Worm (Caenorhabditis elegans): ENCODE measurements around the gene srx-17.
A peak's percentile ranks its signal among the peaks of the same experiment; 100 is the strongest.

Gene srx-17

DNA sequence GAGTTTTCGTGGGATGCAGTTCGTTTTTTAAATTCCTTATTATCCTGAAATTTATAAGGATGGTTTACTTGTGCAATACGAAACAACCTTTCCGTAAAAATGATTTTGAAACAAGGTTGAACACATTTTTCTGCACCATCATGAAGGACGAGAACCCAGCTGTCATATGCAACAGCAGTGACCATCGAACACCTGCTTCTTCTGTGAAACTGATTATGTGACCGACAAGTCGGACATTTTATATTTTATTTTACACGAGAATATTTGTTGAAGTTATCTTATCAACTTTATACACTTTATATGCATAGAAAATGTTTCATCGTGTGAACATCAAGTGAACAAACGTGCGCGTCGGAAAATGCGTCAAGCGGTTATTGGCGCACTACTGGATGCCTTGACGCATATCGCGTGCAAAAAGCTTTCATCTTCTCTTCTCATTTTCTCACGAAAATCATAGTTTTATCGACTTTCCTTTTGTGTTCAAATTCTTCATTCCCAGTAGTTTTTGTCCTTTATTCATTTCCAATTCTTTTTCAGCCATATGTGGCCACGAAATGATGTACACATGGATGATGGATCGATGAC is 22.1 kb upstream of the srx-17 start, which contains the start of gene sel-10:
Gene sel-10, plus strand, starts transcription at position 538 of the 585 bp plus-strand sequence.
- no peak for TF ChIP-seq ham-2 (GFP tag; optimal IDR thresholded peaks at IDR 0.05)
- TF ChIP-seq pha-4 (tag; optimal IDR thresholded peaks at IDR 0.05): peak; percentile 60
- no peak for TF ChIP-seq nhr-76 (tag; optimal IDR thresholded peaks at IDR 0.05)
- peak; percentile 63 for TF ChIP-seq mep-1 (tag; optimal IDR thresholded peaks at IDR 0.05)
- TF ChIP-seq mls-2 (tag; optimal IDR thresholded peaks at IDR 0.05): no peak
- no peak for TF ChIP-seq flh-1 (GFP tag; optimal IDR thresholded peaks at IDR 0.05)
- TF ChIP-seq lsy-2 (tag; optimal IDR thresholded peaks at IDR 0.05): peak; percentile 67
- peak; percentile 51 for TF ChIP-seq hlh-1 (tag; optimal IDR thresholded peaks at IDR 0.05)
- TF ChIP-seq lin-32 (GFP tag; optimal IDR thresholded peaks at IDR 0.05): peak; percentile 55
- TF ChIP-seq drap-1 (GFP tag; optimal IDR thresholded peaks at IDR 0.05): peak; percentile 23
- no peak for TF ChIP-seq sem-2 (GFP tag; optimal IDR thresholded peaks at IDR 0.05)
- TF ChIP-seq lin-13 (tag; optimal IDR thresholded peaks at IDR 0.05): peak; percentile 61

DNA sequence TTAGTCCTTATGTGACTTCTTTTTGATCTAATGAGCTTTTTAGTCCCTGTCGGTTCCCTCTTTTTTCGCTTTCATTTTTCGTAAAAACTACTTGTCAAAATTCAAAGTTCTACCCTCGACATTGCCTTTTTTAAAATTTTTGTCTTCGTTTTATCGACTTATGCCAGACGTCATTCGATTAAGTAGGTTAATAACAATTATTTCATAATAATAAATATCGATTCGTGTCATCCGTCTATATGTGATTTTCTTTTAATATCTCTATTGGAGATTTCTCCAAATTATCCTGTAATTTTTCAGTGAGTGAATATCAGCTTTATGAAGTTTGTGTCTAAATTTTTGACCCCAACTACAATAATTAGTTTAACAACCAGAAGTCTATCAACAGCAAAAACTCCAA is 18.3 kb upstream of the srx-17 start, which contains the start of gene hpo-31:
Gene hpo-31, plus strand, starts transcription at position 301 of the 400 bp plus-strand sequence.
- TF ChIP-seq lsy-2 (tag; optimal IDR thresholded peaks at IDR 0.05) (no peak), hlh-1 (tag; optimal IDR thresholded peaks at IDR 0.05) (no peak), flh-1 (GFP tag; optimal IDR thresholded peaks at IDR 0.05) (no peak), lin-13 (tag; optimal IDR thresholded peaks at IDR 0.05) (no peak), ceh-43 (GFP tag; optimal IDR thresholded peaks at IDR 0.05) (no peak), drap-1 (GFP tag; optimal IDR thresholded peaks at IDR 0.05) (no peak), blmp-1 (tag; optimal IDR thresholded peaks at IDR 0.05) (no peak), nhr-28 (tag; optimal IDR thresholded peaks at IDR 0.05) (no peak), tbx-8 (GFP tag; optimal IDR thresholded peaks at IDR 0.05) (no peak), nhr-12 (tag; optimal IDR thresholded peaks at IDR 0.05) (no peak), elt-1 (tag; optimal IDR thresholded peaks at IDR 0.05; ENCODE audit: borderline replicate concordance, insufficient read depth) (no peak), unc-120 (tag; optimal IDR thresholded peaks at IDR 0.05; ENCODE audit: poor library complexity, severe bottlenecking) (no peak), mab-5 (tag; optimal IDR thresholded peaks at IDR 0.05) (no peak), M03D4.4 (tag; optimal IDR thresholded peaks at IDR 0.05) (no peak), elt-3 (tag; optimal IDR thresholded peaks at IDR 0.05) (no peak), mep-1 (tag; optimal IDR thresholded peaks at IDR 0.05) (no peak)

DNA sequence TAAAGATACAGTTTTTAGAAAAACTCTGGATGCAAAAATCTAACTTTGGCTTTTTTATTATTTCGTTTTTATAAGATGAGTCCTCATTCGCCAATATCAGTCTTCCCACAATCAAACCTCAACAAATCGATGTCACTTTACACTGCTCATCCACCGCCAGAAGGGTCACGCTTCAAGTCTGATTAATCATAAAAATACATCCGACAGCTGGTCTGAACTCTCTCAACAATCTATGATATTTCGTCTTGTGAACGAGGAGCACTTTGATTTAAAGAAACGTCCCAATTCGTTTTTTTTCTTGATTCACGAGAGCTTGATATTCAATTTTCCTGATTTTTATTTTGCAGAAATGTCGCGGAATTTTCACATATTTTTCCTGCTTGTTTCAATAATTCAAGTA is 13.1 kb upstream of the srx-17 start, which contains the start of gene nrf-5:
Gene nrf-5, plus strand, starts transcription at position 348 of the 400 bp plus-strand sequence.
- TF ChIP-seq hlh-1 (tag; optimal IDR thresholded peaks at IDR 0.05): peak; percentile 64
- TF ChIP-seq nhr-28 (tag; optimal IDR thresholded peaks at IDR 0.05): no peak
- TF ChIP-seq unc-39 (tag; optimal IDR thresholded peaks at IDR 0.05): no peak

DNA sequence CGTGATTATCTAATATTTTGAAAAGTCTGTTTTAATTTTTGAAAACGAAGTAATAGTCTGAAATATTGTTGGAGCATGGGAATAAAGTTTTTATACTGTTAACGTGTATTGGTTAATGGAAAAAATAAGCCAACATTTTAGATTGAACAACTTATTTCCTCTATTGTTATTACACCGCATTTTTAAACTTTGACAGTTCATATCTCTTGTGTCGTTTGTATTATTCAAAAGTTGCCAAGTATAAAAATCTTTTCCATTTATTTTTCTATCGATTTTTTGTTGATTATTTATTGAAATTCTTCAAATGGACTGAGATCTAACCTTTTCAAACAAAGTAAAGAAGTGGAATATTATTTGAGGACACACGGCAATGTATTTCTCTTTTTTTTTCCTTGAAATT is 10.2 kb upstream of the srx-17 start, which contains the start of gene str-165:
Gene str-165, plus strand, starts transcription at position 301 of the 400 bp plus-strand sequence.
- TF ChIP-seq ztf-11 (tag; optimal IDR thresholded peaks at IDR 0.05) (no peak), nhr-2 (tag; optimal IDR thresholded peaks at IDR 0.05) (no peak), bed-3 (GFP tag; optimal IDR thresholded peaks at IDR 0.05) (no peak), nhr-76 (tag; optimal IDR thresholded peaks at IDR 0.05) (no peak), sptf-1 (tag; optimal IDR thresholded peaks at IDR 0.05) (no peak), zip-8 (tag; optimal IDR thresholded peaks at IDR 0.05) (no peak), unc-62 (GFP tag; optimal IDR thresholded peaks at IDR 0.05) (no peak), nhr-12 (tag; optimal IDR thresholded peaks at IDR 0.05) (no peak), sem-2 (GFP tag; optimal IDR thresholded peaks at IDR 0.05) (no peak), nhr-237 (tag; optimal IDR thresholded peaks at IDR 0.05) (no peak), mab-5 (tag; optimal IDR thresholded peaks at IDR 0.05) (no peak), lin-13 (tag; optimal IDR thresholded peaks at IDR 0.05) (no peak), mls-2 (tag; optimal IDR thresholded peaks at IDR 0.05) (no peak), ceh-83 (GFP tag; optimal IDR thresholded peaks at IDR 0.05) (no peak), unc-39 (tag; optimal IDR thresholded peaks at IDR 0.05) (no peak), ham-2 (GFP tag; optimal IDR thresholded peaks at IDR 0.05) (no peak), flh-1 (GFP tag; optimal IDR thresholded peaks at IDR 0.05) (no peak), elt-3 (tag; optimal IDR thresholded peaks at IDR 0.05) (no peak)

DNA sequence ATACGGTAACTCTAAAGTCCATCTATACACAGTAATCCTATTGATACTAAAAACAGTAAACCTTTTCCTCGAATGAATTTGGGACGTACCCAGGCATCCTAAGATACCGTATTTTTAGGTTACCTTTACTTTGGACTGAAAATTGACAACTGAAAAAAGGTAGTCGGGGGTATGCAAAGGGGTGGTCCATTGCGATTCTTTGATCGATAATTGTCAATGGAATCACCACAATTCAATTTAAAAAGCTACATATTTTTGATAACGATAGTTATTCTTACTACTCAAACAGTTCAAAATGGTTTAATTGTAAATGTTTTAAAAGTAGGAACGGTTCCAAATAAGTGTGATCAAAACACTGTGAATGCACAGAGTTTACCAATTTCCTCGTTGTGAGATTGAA is 7.1 kb upstream of the srx-17 start, which contains the start of gene srx-129:
Gene srx-129, plus strand, starts transcription at position 301 of the 400 bp plus-strand sequence.
- no peak for TF ChIP-seq zip-8 (tag; optimal IDR thresholded peaks at IDR 0.05)
- TF ChIP-seq nhr-237 (tag; optimal IDR thresholded peaks at IDR 0.05): no peak
- TF ChIP-seq blmp-1 (tag; optimal IDR thresholded peaks at IDR 0.05): no peak
- no peak for TF ChIP-seq sem-2 (GFP tag; optimal IDR thresholded peaks at IDR 0.05)
- TF ChIP-seq pha-4 (tag; optimal IDR thresholded peaks at IDR 0.05): no peak
